Fruit fly (Drosophila melanogaster): Measurements from ENCODE around the gene GMF.

Gene GMF

dm6 chr2L:16299466-16300311 lies 3.1 kb downstream of the GMF start, which contains the start of the genes heix and CG17328 (continued):
- TF ChIP-seq CG9727 (GFP tag; optimal IDR thresholded peaks at IDR 0.05) (peak; percentile 77), CG4730 (GFP tag; IDR thresholded peaks at IDR 0.05) (peak; percentile 52; the same call in 1 of the 2 replicates), dm (GFP tag; optimal IDR thresholded peaks at IDR 0.05) (peak; percentile 26), ac (GFP tag; optimal IDR thresholded peaks at IDR 0.05) (no peak), Ada2b (GFP tag; IDR thresholded peaks at IDR 0.05) (peak; percentile 71), caup (GFP tag; optimal IDR thresholded peaks at IDR 0.05; ENCODE audit: severe bottlenecking) (peak; percentile 64), vvl (GFP tag; IDR thresholded peaks at IDR 0.05) (peak; percentile 73), Dad (GFP tag; optimal IDR thresholded peaks at IDR 0.05) (peak; percentile 28), CG18476 (GFP tag; optimal IDR thresholded peaks at IDR 0.05) (peak; percentile 48), CG11560 (tag; IDR thresholded peaks at IDR 0.05) (no peak; the same call in 2 of the 3 replicates), br (optimal IDR thresholded peaks at IDR 0.05) (no peak), crp (GFP tag; optimal IDR thresholded peaks at IDR 0.05) (peak; percentile 37 to 94), Bdp1 (GFP tag; optimal IDR thresholded peaks at IDR 0.05) (peak; percentile 63), CG10431 (GFP tag; optimal IDR thresholded peaks at IDR 0.05) (no peak), CG10959 (GFP tag; IDR thresholded peaks at IDR 0.05) (no peak), Neu2 (GFP tag; optimal IDR thresholded peaks at IDR 0.05; ENCODE audit: borderline replicate concordance) (no peak), sd (tag; optimal IDR thresholded peaks at IDR 0.05) (peak; percentile 6), Antp (GFP tag; optimal IDR thresholded peaks at IDR 0.05) (peak; percentile 55), CG31388 (GFP tag; optimal IDR thresholded peaks at IDR 0.05) (peak; percentile 6), CG17829 (tag; optimal IDR thresholded peaks at IDR 0.05) (peak; percentile 71), CG16779 (GFP tag; IDR thresholded peaks at IDR 0.05) (no peak), ken (GFP tag; IDR thresholded peaks at IDR 0.05) (peak; percentile 76), CG4404 (GFP tag; IDR thresholded peaks at IDR 0.05) (peak; percentile 54), rib (GFP tag; IDR thresholded peaks at IDR 0.05) (0 out of 2 replicates have a peak, but pooled peaks have one; percentile 36), CG4820 (GFP tag; optimal IDR thresholded peaks at IDR 0.05) (peak; percentile 67), CG43689 (GFP tag; IDR thresholded peaks at IDR 0.05) (no peak), chn (GFP tag; optimal IDR thresholded peaks at IDR 0.05) (peak; percentile 60), GATAe (GFP tag; conservative IDR thresholded peaks at IDR 0.05) (no peak), grn (GFP tag; optimal IDR thresholded peaks at IDR 0.05) (no peak), Usf (GFP tag; optimal IDR thresholded peaks at IDR 0.05) (peak; percentile 33), dmrt99B (tag; optimal IDR thresholded peaks at IDR 0.05) (no peak), dan (GFP tag; IDR thresholded peaks at IDR 0.05) (no peak), CG8388 (GFP tag; optimal IDR thresholded peaks at IDR 0.05) (peak; percentile 43), CG13424 (tag; optimal IDR thresholded peaks at IDR 0.05) (peak; percentile 81), ara (GFP tag; IDR thresholded peaks at IDR 0.05) (peak; percentile 48; the same call in 1 of the 2 replicates), Sox102F (GFP tag; optimal IDR thresholded peaks at IDR 0.05) (no peak), HLHmδ (GFP tag; optimal IDR thresholded peaks at IDR 0.05) (no peak), zen (tag; optimal IDR thresholded peaks at IDR 0.05) (peak; percentile 54), cas (GFP tag; IDR thresholded peaks at IDR 0.05) (no peak), CG14050 (GFP tag; IDR thresholded peaks at IDR 0.05) (peak; percentile 54), E2f2 (GFP tag; IDR thresholded peaks at IDR 0.05) (peak; percentile 48), tap (tag; optimal IDR thresholded peaks at IDR 0.05) (no peak), CG2116 (GFP tag; optimal IDR thresholded peaks at IDR 0.05) (peak; percentile 75), Doc3 (GFP tag; IDR thresholded peaks at IDR 0.05; ENCODE audit: partially characterized antibody) (no peak), Atf3 (GFP tag; optimal IDR thresholded peaks at IDR 0.05) (peak; percentile 46), sr (GFP tag; IDR thresholded peaks at IDR 0.05) (no peak), crc (GFP tag; optimal IDR thresholded peaks at IDR 0.05) (peak; percentile 57), slbo (GFP tag; IDR thresholded peaks at IDR 0.05) (peak; percentile 89), CG6765 (GFP tag; optimal IDR thresholded peaks at IDR 0.05) (no peak), CG7786 (GFP tag; optimal IDR thresholded peaks at IDR 0.05) (peak; percentile 56)

Measured in whole organism, embryonic.